Worm (Caenorhabditis elegans) whole organism, L1 larva: ENCODE results near the gene lgc-16.

Experiments used
- ama-1 ChIP-seq: fragments of 150-350 bp; optimal IDR thresholded peaks from 2 replicates; lab custom pipeline; 2014
- ceh-82 ChIP-seq, 3 experiments: fragments of 150-350 bp in 1 of 3; sonication (generic microtip) in 2 of 3; optimal IDR thresholded peaks; 2 replicates each; lab custom pipeline; 2014 to 2017; ENCODE audit warnings: missing biosample characterization in 3 of 3, missing genetic modification characterization in 3 of 3
- egl-27 ChIP-seq, 2 experiments: fragments of 150-350 bp in 1 of 2; sonication (generic microtip); optimal IDR thresholded peaks; 3 replicates each; lab custom pipeline; 2017 to 2018; ENCODE audit warnings: missing biosample characterization in 2 of 2, missing genetic modification characterization in 2 of 2, missing genetic modification reagents in 2 of 2
- fkh-10 ChIP-seq: sonication (generic microtip); optimal IDR thresholded peaks from 2 replicates; lab custom pipeline; 2017; ENCODE audit warnings: missing biosample characterization, missing genetic modification reagents, missing genetic modification characterization
- fkh-4 ChIP-seq: sonication (generic microtip); optimal IDR thresholded peaks from 2 replicates; lab custom pipeline; 2016; ENCODE audit warnings: missing compliant biosample characterization, missing genetic modification characterization, borderline replicate concordance
- lin-39 ChIP-seq: fragments of 150-350 bp; optimal IDR thresholded peaks from 2 replicates; lab custom pipeline; 2014; ENCODE audit warnings: missing biosample characterization, missing genetic modification reagents, missing genetic modification characterization
- nhr-76 ChIP-seq: sonication (generic microtip); optimal IDR thresholded peaks from 2 replicates; lab custom pipeline; 2017; ENCODE audit warnings: missing biosample characterization, missing genetic modification characterization
- unc-30 ChIP-seq: sonication (generic microtip); optimal IDR thresholded peaks from 2 replicates; lab custom pipeline; 2017; ENCODE audit warnings: missing biosample characterization, missing genetic modification characterization
- unc-62 ChIP-seq: fragments of 150-350 bp; optimal IDR thresholded peaks from 2 replicates; lab custom pipeline; 2014; ENCODE audit warnings: missing biosample characterization, missing genetic modification reagents, missing genetic modification characterization

DNA sequence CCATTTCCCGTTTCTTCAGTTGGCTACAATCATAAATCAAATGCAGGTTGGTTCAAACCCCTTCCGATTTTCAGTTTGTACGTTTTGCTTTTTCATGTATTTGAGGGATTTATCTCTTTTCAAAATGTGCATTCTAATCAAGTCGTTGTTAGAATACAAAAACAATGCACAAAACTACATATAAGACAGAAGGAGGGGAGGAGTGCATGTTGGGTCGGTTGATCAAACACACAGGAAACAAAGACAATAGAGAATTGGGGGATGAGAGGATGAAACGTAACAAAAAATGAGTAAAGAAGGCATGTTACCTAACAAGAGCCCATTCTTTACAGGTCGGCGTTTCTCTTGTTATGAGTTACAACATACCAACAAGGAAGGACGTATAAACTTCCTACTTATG is 20.4 kb upstream of the lgc-16 start:
- TF ChIP-seq fkh-4 (tag; lab: Kevin White, UChicago) (no peak), egl-27 (tag; optimal IDR thresholded peaks at IDR 0.05; lab: Kevin White, UChicago) (no peak), unc-62 (GFP tag; lab: Kevin White, UChicago) (no peak), lin-39 (tag; lab: Kevin White, UChicago) (no peak), fkh-10 (GFP tag; lab: Kevin White, UChicago) (no peak), unc-30 (tag; lab: Kevin White, UChicago) (no peak), ama-1 (no peak), nhr-76 (tag; lab: Kevin White, UChicago) (no peak), ceh-82 (tag; optimal IDR thresholded peaks at IDR 0.05; lab: Kevin White, UChicago) (no peak)
